Worm (Caenorhabditis elegans) whole organism, L4 larva: ENCODE measurements around the gene col-75.

ENCODE experiments used
- daf-12 ChIP-seq: fragments of 150-350 bp; optimal IDR thresholded peaks from 2 replicates; lab custom pipeline; 2014; ENCODE audit warnings: missing biosample characterization, missing genetic modification reagents, missing genetic modification characterization
- dpl-1 ChIP-seq: fragments of 150-350 bp; optimal IDR thresholded peaks from 2 replicates; lab custom pipeline; 2014; ENCODE audit warnings: missing biosample characterization, missing genetic modification reagents, missing genetic modification characterization
- fos-1 ChIP-seq: fragments of 150-350 bp; optimal IDR thresholded peaks from 2 replicates; lab custom pipeline; 2014; ENCODE audit warnings: missing biosample characterization, missing genetic modification characterization
- lsy-2 ChIP-seq, 2 experiments: fragments of 150-350 bp in 1 of 2; sonication (generic microtip) in 1 of 2; optimal IDR thresholded peaks; 2 replicates each; lab custom pipeline; 2014 to 2017; ENCODE audit warnings: missing biosample characterization in 2 of 2, missing genetic modification characterization in 2 of 2
- mep-1 ChIP-seq: fragments of 150-350 bp; sonication (generic microtip); optimal IDR thresholded peaks from 3 replicates; lab custom pipeline; 2014; ENCODE audit warnings: missing biosample characterization, missing genetic modification characterization
- zag-1 ChIP-seq: fragments of 150-350 bp; optimal IDR thresholded peaks from 2 replicates; lab custom pipeline; 2014; ENCODE audit warnings: missing biosample characterization, missing genetic modification characterization
- ztf-11 ChIP-seq: fragments of 150-350 bp; optimal IDR thresholded peaks from 2 replicates; lab custom pipeline; 2014; ENCODE audit warnings: missing biosample characterization, missing genetic modification characterization

DNA sequence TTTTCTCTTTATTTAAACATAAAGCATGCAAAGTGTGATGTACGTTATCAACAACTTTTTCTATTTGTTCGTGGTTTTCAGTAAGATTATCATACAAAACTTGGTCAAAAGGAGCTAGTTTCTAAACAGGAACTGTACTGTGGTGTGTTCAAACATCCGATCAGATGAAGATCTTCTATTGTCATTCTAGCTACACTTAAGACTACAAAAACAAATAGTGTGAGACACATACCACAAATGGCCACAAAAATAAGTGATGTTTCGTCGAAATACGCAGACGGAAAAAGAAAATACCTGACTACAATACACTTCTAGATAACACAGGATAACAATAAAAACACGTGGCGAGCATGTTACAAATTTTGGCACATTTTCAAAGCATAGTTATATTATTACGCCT lies 22.6 kb downstream of the col-75 start:
- no peak for TF ChIP-seq fos-1 (tag; lab: Kevin White, UChicago)
- no peak for TF ChIP-seq ztf-11 (tag; lab: Kevin White, UChicago)
- TF ChIP-seq zag-1 (tag; lab: Kevin White, UChicago), result no peak
- no peak for TF ChIP-seq mep-1 (tag; lab: Kevin White, UChicago)
- no peak for TF ChIP-seq lsy-2 (tag; optimal IDR thresholded peaks at IDR 0.05; lab: Kevin White, UChicago)
- no peak for TF ChIP-seq daf-12 (tag; lab: Kevin White, UChicago)
- no peak for TF ChIP-seq dpl-1 (GFP tag; lab: Kevin White, UChicago)
